Fruit fly (Drosophila melanogaster) whole organism, embryonic: ENCODE results near the gene Neurochondrin.

Source experiments
- CG15011 ChIP-seq: fragments of 200-800 bp; sonication (Bioruptor generic); optimal IDR thresholded peaks from 3 replicates; lab custom pipeline; 2018; ENCODE audit warnings: missing biosample characterization, mild to moderate bottlenecking, missing genetic modification characterization
- CG15601 ChIP-seq: fragments of 200-800 bp; sonication (Bioruptor generic); optimal IDR thresholded peaks from 3 replicates; lab custom pipeline; 2019; ENCODE audit warnings: missing biosample characterization, mild to moderate bottlenecking, missing genetic modification characterization, moderate library complexity
- CG1602 ChIP-seq: fragments of 200-800 bp; sonication (Bioruptor generic); optimal IDR thresholded peaks from 3 replicates; lab custom pipeline; 2016; ENCODE audit warnings: missing biosample characterization, missing genetic modification characterization
- CG16815 ChIP-seq: fragments of 200-800 bp; sonication (Bioruptor generic); optimal IDR thresholded peaks from 3 replicates; lab custom pipeline; 2017; ENCODE audit warnings: missing biosample characterization, mild to moderate bottlenecking, missing genetic modification characterization
- CG16863 ChIP-seq: fragments of 200-800 bp; sonication (Bioruptor generic); optimal IDR thresholded peaks from 3 replicates; lab custom pipeline; 2016; ENCODE audit warnings: missing biosample characterization, missing genetic modification characterization
- CG17912 ChIP-seq: fragments of 200-800 bp; sonication (Bioruptor generic); optimal IDR thresholded peaks from 2 replicates; lab custom pipeline; 2018; ENCODE audit warnings: missing biosample characterization, mild to moderate bottlenecking, missing genetic modification characterization
- CG2120 ChIP-seq: fragments of 200-800 bp; sonication (Bioruptor generic); optimal IDR thresholded peaks from 3 replicates; lab custom pipeline; 2016; ENCODE audit warnings: missing biosample characterization, missing genetic modification characterization
- CG3847 ChIP-seq: fragments of 200-800 bp; sonication (Bioruptor generic); IDR thresholded peaks from 2 replicates; pipeline ENCODE4 v1.3.6; 2022; ENCODE audit warnings: missing biosample characterization, missing genetic modification characterization
- CG4282 ChIP-seq: fragments of 200-800 bp; sonication (Bioruptor generic); optimal IDR thresholded peaks from 2 replicates; lab custom pipeline; 2016; ENCODE audit warnings: missing biosample characterization, missing genetic modification characterization
- CG5180 ChIP-seq: fragments of 200-800 bp; sonication (Bioruptor generic); optimal IDR thresholded peaks from 3 replicates; lab custom pipeline; 2017; ENCODE audit warnings: missing biosample characterization, missing genetic modification characterization, mild to moderate bottlenecking, moderate library complexity, missing genetic modification reagents
- CG6272 ChIP-seq: fragments of 200-800 bp; sonication (Bioruptor generic); IDR thresholded peaks from 2 replicates; pipeline ENCODE4 v1.3.6; 2022; ENCODE audit warnings: missing biosample characterization, missing genetic modification characterization
- CG9817 ChIP-seq: fragments of 200-800 bp; sonication (Bioruptor generic); optimal IDR thresholded peaks from 2 replicates; lab custom pipeline; 2018; ENCODE audit warnings: missing biosample characterization, mild to moderate bottlenecking, missing genetic modification characterization, moderate library complexity
- Camta ChIP-seq: fragments of 200-800 bp; sonication (Bioruptor generic); optimal IDR thresholded peaks from 2 replicates; lab custom pipeline; 2016; ENCODE audit warnings: missing biosample characterization, missing genetic modification characterization
- Fer2 ChIP-seq: fragments of 200-800 bp; sonication (Bioruptor generic); optimal IDR thresholded peaks from 2 replicates; lab custom pipeline; 2018; ENCODE audit warnings: missing biosample characterization, mild to moderate bottlenecking, missing genetic modification characterization, moderate library complexity
- H2.0 ChIP-seq: fragments of 200-800 bp; sonication (Bioruptor generic); IDR thresholded peaks from 2 replicates; pipeline ENCODE4 v1.3.6; 2022; ENCODE audit warnings: missing biosample characterization, missing genetic modification characterization
- Jarid2 ChIP-seq: fragments of 200-800 bp; sonication (Bioruptor generic); optimal IDR thresholded peaks from 3 replicates; lab custom pipeline; 2017; ENCODE audit warnings: mild to moderate bottlenecking, missing biosample characterization, missing genetic modification reagents, missing genetic modification characterization
- Kr ChIP-seq: fragments of 200-800 bp; sonication (Bioruptor generic); optimal IDR thresholded peaks from 2 replicates; lab custom pipeline; 2017; ENCODE audit warnings: missing biosample characterization, mild to moderate bottlenecking, missing genetic modification characterization
- Myb ChIP-seq: fragments of 200-800 bp; sonication (Bioruptor generic); optimal IDR thresholded peaks from 2 replicates; lab custom pipeline; 2016; ENCODE audit warnings: missing biosample characterization, missing genetic modification characterization
- NK7.1 ChIP-seq: fragments of 200-800 bp; sonication (Bioruptor generic); optimal IDR thresholded peaks from 3 replicates; lab custom pipeline; 2016; ENCODE audit warnings: missing biosample characterization, missing genetic modification characterization
- Oli ChIP-seq: fragments of 200-800 bp; sonication (Bioruptor generic); optimal IDR thresholded peaks from 2 replicates; lab custom pipeline; 2018; ENCODE audit warnings: missing biosample characterization, mild to moderate bottlenecking, missing genetic modification characterization, moderate library complexity
- Pdp1 ChIP-seq, 2 experiments: fragments of 200-800 bp; sonication (Bioruptor generic); optimal IDR thresholded peaks; 3 replicates each; lab custom pipeline; 2016; ENCODE audit warnings: missing biosample characterization in 2 of 2, missing genetic modification characterization in 2 of 2, mild to moderate bottlenecking in 1 of 2, moderate library complexity in 1 of 2
- Xbp1 ChIP-seq: fragments of 200-800 bp; sonication (Bioruptor generic); optimal IDR thresholded peaks from 3 replicates; lab custom pipeline; 2016; ENCODE audit warnings: missing biosample characterization, mild to moderate bottlenecking, missing genetic modification characterization
- az2 ChIP-seq: fragments of 200-800 bp; sonication (Bioruptor generic); optimal IDR thresholded peaks from 3 replicates; lab custom pipeline; 2016; ENCODE audit warnings: missing biosample characterization, missing genetic modification characterization
- bab2 ChIP-seq: fragments of 200-800 bp; sonication (Bioruptor generic); optimal IDR thresholded peaks from 2 replicates; lab custom pipeline; 2016; ENCODE audit warnings: missing biosample characterization, missing genetic modification characterization
- cad ChIP-seq: fragments of >200 bp; optimal IDR thresholded peaks from 2 replicates; lab custom pipeline; 2017; ENCODE audit warnings: missing biosample characterization, missing genetic modification characterization
- da ChIP-seq: fragments of 200-800 bp; sonication (Bioruptor generic); optimal IDR thresholded peaks from 2 replicates; lab custom pipeline; 2016; ENCODE audit warnings: missing biosample characterization, missing genetic modification characterization
- dm ChIP-seq: fragments of 200-800 bp; sonication (Bioruptor generic); optimal IDR thresholded peaks from 3 replicates; lab custom pipeline; 2016; ENCODE audit warnings: missing biosample characterization, missing genetic modification characterization
- dmrt99B ChIP-seq: fragments of 200-800 bp; sonication (Bioruptor generic); optimal IDR thresholded peaks from 2 replicates; lab custom pipeline; 2018; ENCODE audit warnings: missing biosample characterization, mild to moderate bottlenecking, missing genetic modification characterization, moderate library complexity
- en ChIP-seq: fragments of 200-800 bp; sonication (Bioruptor generic); optimal IDR thresholded peaks from 2 replicates; lab custom pipeline; 2016; ENCODE audit warnings: missing biosample characterization, missing genetic modification characterization
- ewg ChIP-seq: fragments of 200-800 bp; sonication (Bioruptor generic); optimal IDR thresholded peaks from 3 replicates; lab custom pipeline; 2017; ENCODE audit warnings: mild to moderate bottlenecking, missing biosample characterization, missing genetic modification reagents, missing genetic modification characterization
- gro ChIP-seq: fragments of 200-800 bp; sonication (Bioruptor generic); optimal IDR thresholded peaks from 2 replicates; lab custom pipeline; 2016; ENCODE audit warnings: missing biosample characterization, missing genetic modification characterization
- nerfin-1 ChIP-seq: fragments of 200-800 bp; sonication (Bioruptor generic); optimal IDR thresholded peaks from 3 replicates; lab custom pipeline; 2019; ENCODE audit warnings: missing biosample characterization, mild to moderate bottlenecking, missing genetic modification characterization, moderate library complexity
- oc ChIP-seq: fragments of 200-800 bp; sonication (Bioruptor generic); optimal IDR thresholded peaks from 2 replicates; lab custom pipeline; 2018; ENCODE audit warnings: missing biosample characterization, mild to moderate bottlenecking, missing genetic modification characterization, moderate library complexity
- pan ChIP-seq, 4 experiments: fragments of >200 bp in 3 of 4; fragments of 200-800 bp in 1 of 4; sonication (Bioruptor generic) in 1 of 4; optimal IDR thresholded peaks in 3 of 4; IDR thresholded peaks in 1 of 4; 2 replicates each; pipeline versions ENCODE4 v1.3.6 to Lab custom; 2017 to 2022; ENCODE audit warnings: missing biosample characterization in 2 of 4, missing genetic modification characterization in 2 of 4, mixed read lengths in 1 of 4
- phol ChIP-seq: fragments of 200-800 bp; sonication (Bioruptor generic); optimal IDR thresholded peaks from 3 replicates; lab custom pipeline; 2018; ENCODE audit warnings: missing biosample characterization, mild to moderate bottlenecking, missing genetic modification characterization, moderate library complexity
- repo ChIP-seq: fragments of 200-800 bp; sonication (Bioruptor generic); optimal IDR thresholded peaks from 2 replicates; lab custom pipeline; 2016; ENCODE audit warnings: missing biosample characterization, missing genetic modification characterization
- rib ChIP-seq: fragments of 200-800 bp; sonication (Bioruptor generic); IDR thresholded peaks from 2 replicates; pipeline ENCODE4 v1.3.6; 2022; ENCODE audit warnings: missing biosample characterization, missing genetic modification characterization
- sc ChIP-seq, 3 experiments: fragments of >200 bp in 2 of 3; fragments of 200-800 bp in 1 of 3; sonication (Bioruptor generic) in 1 of 3; optimal IDR thresholded peaks; 2 replicates in 2 of 3; 3 replicates in 1 of 3; lab custom pipeline; 2017; ENCODE audit warnings: mild to moderate bottlenecking in 1 of 3, missing biosample characterization in 1 of 3, missing genetic modification characterization in 1 of 3, missing genetic modification reagents in 1 of 3
- sd ChIP-seq: fragments of 200-800 bp; sonication (Bioruptor generic); optimal IDR thresholded peaks from 3 replicates; lab custom pipeline; 2018; ENCODE audit warnings: missing biosample characterization, mild to moderate bottlenecking, missing genetic modification characterization, moderate library complexity
- sisA ChIP-seq: fragments of 200-800 bp; sonication (Bioruptor generic); IDR thresholded peaks from 2 replicates; pipeline ENCODE4 v1.3.6; 2022; ENCODE audit warnings: missing biosample characterization, missing genetic modification characterization
- slbo ChIP-seq: fragments of 200-800 bp; sonication (Bioruptor generic); IDR thresholded peaks from 2 replicates; pipeline ENCODE4 v1.3.6; 2022; ENCODE audit warnings: missing biosample characterization, missing genetic modification characterization
- slp2 ChIP-seq: fragments of 200-800 bp; sonication (Bioruptor generic); optimal IDR thresholded peaks from 2 replicates; lab custom pipeline; 2016; ENCODE audit warnings: missing biosample characterization, missing genetic modification characterization
- sna ChIP-seq: fragments of 200-800 bp; sonication (Bioruptor generic); IDR thresholded peaks from 2 replicates; pipeline ENCODE4 v1.3.6; 2022; ENCODE audit warnings: missing biosample characterization, missing genetic modification characterization; ENCODE audit not compliant: partially characterized antibody
- sr ChIP-seq: fragments of 200-800 bp; sonication (Bioruptor generic); IDR thresholded peaks from 3 replicates; pipeline ENCODE4 v1.3.6; 2022; ENCODE audit warnings: missing biosample characterization, missing genetic modification characterization
- tll ChIP-seq, 2 experiments: fragments of 200-800 bp in 1 of 2; fragments of >200 bp in 1 of 2; sonication (Bioruptor generic) in 1 of 2; optimal IDR thresholded peaks; 2 replicates each; lab custom pipeline; 2017 to 2019; ENCODE audit warnings: missing biosample characterization in 2 of 2, missing genetic modification characterization in 2 of 2, mild to moderate bottlenecking in 1 of 2, moderate library complexity in 1 of 2
- usp ChIP-seq: fragments of >200 bp; optimal IDR thresholded peaks from 2 replicates; lab custom pipeline; 2017; ENCODE audit warnings: missing biosample characterization, missing genetic modification characterization
- vnd ChIP-seq: fragments of 200-800 bp; sonication (Bioruptor generic); IDR thresholded peaks from 3 replicates; pipeline ENCODE4 v1.3.6; 2022; ENCODE audit warnings: missing biosample characterization, missing genetic modification characterization; ENCODE audit not compliant: partially characterized antibody
- zen2 ChIP-seq: fragments of 200-800 bp; sonication (Bioruptor generic); IDR thresholded peaks from 3 replicates; pipeline ENCODE4 v1.3.6; 2022; ENCODE audit warnings: missing biosample characterization, missing genetic modification characterization; ENCODE audit not compliant: partially characterized antibody

The Neurochondrin gene

DNA sequence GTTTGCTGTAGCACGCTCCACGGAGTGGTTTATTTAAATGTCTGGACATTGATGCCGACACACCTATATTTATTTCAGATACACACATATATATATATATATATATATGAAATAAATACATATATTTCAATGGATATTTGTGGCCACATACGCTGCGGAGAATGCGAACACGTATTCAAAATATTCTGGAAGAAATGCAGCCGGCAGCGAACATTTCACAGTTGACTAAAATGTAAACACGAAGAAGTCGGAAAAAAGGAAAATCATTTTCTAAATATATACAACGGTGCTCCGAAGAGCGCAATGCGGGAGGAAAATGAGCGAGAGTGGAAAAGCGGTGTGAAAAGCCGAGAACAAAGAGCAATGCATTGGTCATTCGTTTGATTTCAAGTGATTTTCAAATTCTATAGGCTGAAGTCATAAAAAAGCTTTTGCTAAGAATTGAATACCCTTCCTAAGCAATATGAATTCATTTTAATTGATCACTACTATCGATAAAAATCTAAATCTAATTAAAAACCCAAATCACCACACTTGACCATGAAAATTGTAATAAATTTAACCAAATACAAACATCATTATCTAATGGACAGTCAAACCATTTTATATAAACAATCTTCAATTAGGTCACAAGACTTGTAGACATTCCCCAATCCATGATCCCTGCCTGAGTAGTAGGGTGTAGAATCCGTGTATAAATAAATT is 439 bp upstream of the Neurochondrin start (continued):
- no peak for TF ChIP-seq tll (GFP tag; optimal IDR thresholded peaks at IDR 0.05; lab: Kevin White, UChicago)
- TF ChIP-seq ewg (GFP tag; lab: Kevin White, UChicago): peak; percentile 48
- TF ChIP-seq da (GFP tag; lab: Kevin White, UChicago): no peak
- peak; percentile 44 for TF ChIP-seq CG2120
- TF ChIP-seq repo (GFP tag; lab: Kevin White, UChicago): no peak
- no peak for TF ChIP-seq rib
- no peak for TF ChIP-seq sc (optimal IDR thresholded peaks at IDR 0.05; lab: Kevin White, UChicago)
- TF ChIP-seq sc (GFP tag; optimal IDR thresholded peaks at IDR 0.05; lab: Kevin White, UChicago): peak; percentile 55
- TF ChIP-seq CG16815 (GFP tag; lab: Kevin White, UChicago): no peak
- TF ChIP-seq dmrt99B (tag; lab: Kevin White, UChicago): peak; percentile 52
- TF ChIP-seq nerfin-1: no peak
- peak; percentile 69 for TF ChIP-seq phol
- no peak for TF ChIP-seq CG5180 (GFP tag; lab: Kevin White, UChicago)
- TF ChIP-seq dm (GFP tag; lab: Kevin White, UChicago): peak; percentile 4
- no peak for TF ChIP-seq sna (GFP tag; lab: Robert Waterston, UW)
- peak; percentile 59 for TF ChIP-seq oc
- TF ChIP-seq CG1602 (GFP tag; lab: Kevin White, UChicago): peak; percentile 47
- TF ChIP-seq sr (GFP tag; lab: Robert Waterston, UW): no peak
- no peak for TF ChIP-seq cad (GFP tag; lab: Kevin White, UChicago)
- peak; percentile 8 for TF ChIP-seq en
- TF ChIP-seq slp2 (GFP tag; lab: Kevin White, UChicago): peak; percentile 9
- peak; percentile 83 for TF ChIP-seq sd (tag; lab: Kevin White, UChicago)
- no peak for TF ChIP-seq CG6272 (GFP tag; lab: Robert Waterston, UW)
- TF ChIP-seq Pdp1 (GFP tag; optimal IDR thresholded peaks at IDR 0.05; lab: Kevin White, UChicago): peak in 1 of 2 experiments; percentile 51
- TF ChIP-seq H2.0 (GFP tag; lab: Robert Waterston, UW): no peak
- no peak for TF ChIP-seq zen2 (GFP tag; lab: Robert Waterston, UW)
- peak; percentile 44 for TF ChIP-seq az2 (GFP tag; lab: Kevin White, UChicago)
- peak; percentile 62 for TF ChIP-seq CG16863
- no peak for TF ChIP-seq slbo (GFP tag; lab: Robert Waterston, UW)
- no peak for TF ChIP-seq CG4282 (GFP tag; lab: Kevin White, UChicago)
- no peak for TF ChIP-seq Kr (GFP tag; lab: Kevin White, UChicago)
- no peak for TF ChIP-seq gro
- peak; percentile 85 for TF ChIP-seq CG15601 (tag; lab: Kevin White, UChicago)
- 0 out of 2 replicates have a peak, but pooled peaks have one; percentile 7 for TF ChIP-seq CG3847 (GFP tag; lab: Robert Waterston, UW)
- peak; percentile 77 for TF ChIP-seq Oli
- TF ChIP-seq Xbp1 (GFP tag; lab: Kevin White, UChicago): peak; percentile 56
- TF ChIP-seq bab2 (GFP tag; lab: Kevin White, UChicago): peak; percentile 43
- no peak for TF ChIP-seq Jarid2 (GFP tag; lab: Kevin White, UChicago)
- TF ChIP-seq Fer2 (tag; lab: Kevin White, UChicago): peak; percentile 14
- no peak for TF ChIP-seq pan (optimal IDR thresholded peaks at IDR 0.05; lab: Kevin White, UChicago)
- no peak for TF ChIP-seq pan (GFP tag; optimal IDR thresholded peaks at IDR 0.05 in 1 of 2, IDR thresholded peaks at IDR 0.05 in 1 of 2)
- TF ChIP-seq usp: no peak
- no peak for TF ChIP-seq CG17912
- TF ChIP-seq Myb (GFP tag; lab: Kevin White, UChicago): peak; percentile 3
- TF ChIP-seq CG9817: peak; percentile 51
- no peak for TF ChIP-seq sisA (GFP tag; lab: Robert Waterston, UW)
- no peak for TF ChIP-seq NK7.1 (GFP tag; lab: Kevin White, UChicago)
- no peak for TF ChIP-seq Camta (GFP tag; lab: Kevin White, UChicago)
- TF ChIP-seq CG15011 (GFP tag; lab: Kevin White, UChicago): no peak
- TF ChIP-seq vnd (GFP tag; lab: Robert Waterston, UW): no peak
